Worm (Caenorhabditis elegans): Measurements from ENCODE around the gene srbc-84.

DNA sequence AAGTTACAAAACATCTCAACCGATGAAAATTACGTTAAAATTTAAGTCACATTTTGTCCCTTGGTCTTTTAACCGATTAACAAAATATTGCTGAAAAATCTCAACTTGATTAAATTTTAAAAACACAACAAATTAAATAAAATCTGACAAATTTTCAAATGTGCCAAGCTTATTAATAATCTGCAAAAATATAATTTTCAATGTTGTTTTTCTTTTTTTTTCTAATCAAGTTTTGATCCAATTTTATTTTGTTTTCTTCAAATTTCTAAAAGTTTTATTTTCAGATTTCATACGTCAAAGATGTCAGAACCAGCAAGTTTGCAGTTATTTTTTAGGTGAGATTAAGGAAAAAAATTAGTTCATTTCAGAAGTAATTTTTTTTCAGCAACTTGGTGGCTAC lies 37.6 kb downstream of the srbc-84 start, which contains the start of gene srw-87:
- TF ChIP-seq ets-5 (GFP tag; IDR thresholded peaks at IDR 0.05) (no peak), blmp-1 (tag; optimal IDR thresholded peaks at IDR 0.05) (no peak), pag-3 (tag; optimal IDR thresholded peaks at IDR 0.05; ENCODE audit: borderline replicate concordance, insufficient read depth) (no peak), nhr-85 (tag) (no peak), fkh-10 (GFP tag; optimal IDR thresholded peaks at IDR 0.05) (no peak), snpc-4 (tag; optimal IDR thresholded peaks at IDR 0.05) (no peak), sox-4 (tag; optimal IDR thresholded peaks at IDR 0.05) (no peak), ceh-8 (GFP tag; optimal IDR thresholded peaks at IDR 0.05) (no peak), lin-35 (GFP tag; optimal IDR thresholded peaks at IDR 0.05) (no peak), pqm-1 (tag; optimal IDR thresholded peaks at IDR 0.05) (no peak), nhr-90 (tag; optimal IDR thresholded peaks at IDR 0.05; ENCODE audit: poor library complexity) (no peak)
